Fruit fly (Drosophila melanogaster) whole organism, embryonic: ENCODE results near the gene wb.
A peak's percentile ranks its signal among the peaks of the same experiment; 100 is the strongest.

Experiments
- B-H2 ChIP-seq: fragments of 200-800 bp; sonication (Bioruptor generic); optimal IDR thresholded peaks from 2 replicates; lab custom pipeline; 2018; ENCODE audit warnings: missing biosample characterization, mild to moderate bottlenecking, missing genetic modification characterization
- CG10543 ChIP-seq: fragments of 200-800 bp; sonication (Bioruptor generic); optimal IDR thresholded peaks from 3 replicates; lab custom pipeline; 2017; ENCODE audit warnings: missing biosample characterization, mild to moderate bottlenecking, missing genetic modification characterization, moderate library complexity
- CG10959 ChIP-seq: fragments of 200-800 bp; sonication (Bioruptor generic); IDR thresholded peaks from 2 replicates; pipeline ENCODE4 v1.3.6; 2022; ENCODE audit warnings: missing biosample characterization, missing genetic modification characterization
- CG11085 ChIP-seq: fragments of 200-800 bp; sonication (Bioruptor generic); IDR thresholded peaks from 2 replicates; pipeline ENCODE4 v1.3.6; 2022; ENCODE audit warnings: missing biosample characterization, missing genetic modification characterization
- CG14667 ChIP-seq: fragments of 200-800 bp; sonication (Bioruptor generic); IDR thresholded peaks from 2 replicates; pipeline ENCODE4 v1.3.6; 2022; ENCODE audit warnings: missing biosample characterization, missing genetic modification characterization
- CG15073 ChIP-seq: fragments of 200-800 bp; sonication (Bioruptor generic); optimal IDR thresholded peaks from 2 replicates; lab custom pipeline; 2016; ENCODE audit warnings: missing biosample characterization, missing genetic modification characterization
- CG1602 ChIP-seq: fragments of 200-800 bp; sonication (Bioruptor generic); optimal IDR thresholded peaks from 3 replicates; lab custom pipeline; 2016; ENCODE audit warnings: missing biosample characterization, missing genetic modification characterization
- CG1647 ChIP-seq: fragments of 200-800 bp; sonication (Bioruptor generic); optimal IDR thresholded peaks from 3 replicates; lab custom pipeline; 2016; ENCODE audit warnings: missing biosample characterization, missing genetic modification characterization
- CG17328 ChIP-seq: fragments of 200-800 bp; sonication (Bioruptor generic); IDR thresholded peaks from 2 replicates; pipeline ENCODE4 v1.3.6; 2022; ENCODE audit warnings: missing biosample characterization, missing genetic modification characterization
- CG17361 ChIP-seq: fragments of 200-800 bp; sonication (Bioruptor generic); IDR thresholded peaks from 3 replicates; pipeline ENCODE4 v1.3.6; 2022; ENCODE audit warnings: missing biosample characterization, missing genetic modification characterization
- CG2199 ChIP-seq: fragments of 200-800 bp; sonication (Bioruptor generic); IDR thresholded peaks from 3 replicates; pipeline ENCODE4 v1.3.6; 2022; ENCODE audit warnings: missing biosample characterization, missing genetic modification characterization
- CG2889 ChIP-seq: fragments of 200-800 bp; sonication (Bioruptor generic); IDR thresholded peaks from 3 replicates; pipeline ENCODE4 v1.3.6; 2022; ENCODE audit warnings: missing biosample characterization, missing genetic modification characterization
- CG4282 ChIP-seq: fragments of 200-800 bp; sonication (Bioruptor generic); optimal IDR thresholded peaks from 2 replicates; lab custom pipeline; 2016; ENCODE audit warnings: missing biosample characterization, missing genetic modification characterization
- CG5180 ChIP-seq: fragments of 200-800 bp; sonication (Bioruptor generic); optimal IDR thresholded peaks from 3 replicates; lab custom pipeline; 2017; ENCODE audit warnings: missing biosample characterization, missing genetic modification characterization, mild to moderate bottlenecking, moderate library complexity, missing genetic modification reagents
- CG7839 ChIP-seq: fragments of 200-800 bp; sonication (Bioruptor generic); optimal IDR thresholded peaks from 3 replicates; lab custom pipeline; 2018; ENCODE audit warnings: missing biosample characterization, mild to moderate bottlenecking, missing genetic modification characterization, moderate library complexity
- CG7963 ChIP-seq: fragments of 200-800 bp; sonication (Bioruptor generic); IDR thresholded peaks from 3 replicates; pipeline ENCODE4 v1.3.6; 2022; ENCODE audit warnings: missing biosample characterization, missing genetic modification characterization; ENCODE audit not compliant: partially characterized antibody
- CG7987 ChIP-seq: fragments of 200-800 bp; sonication (Bioruptor generic); optimal IDR thresholded peaks from 2 replicates; lab custom pipeline; 2018; ENCODE audit warnings: missing biosample characterization, mild to moderate bottlenecking, missing genetic modification characterization, moderate library complexity
- CG9932 ChIP-seq: fragments of 200-800 bp; sonication (Bioruptor generic); IDR thresholded peaks from 2 replicates; pipeline ENCODE4 v1.3.6; 2022; ENCODE audit warnings: missing biosample characterization, missing genetic modification characterization
- CTCF ChIP-seq: fragments of 200-800 bp; sonication (Bioruptor generic); optimal IDR thresholded peaks from 2 replicates; lab custom pipeline; 2017; ENCODE audit warnings: missing biosample characterization, mild to moderate bottlenecking, missing genetic modification characterization, moderate library complexity
- D19B ChIP-seq: fragments of 200-800 bp; sonication (Bioruptor generic); optimal IDR thresholded peaks from 2 replicates; lab custom pipeline; 2017; ENCODE audit warnings: missing biosample characterization, mild to moderate bottlenecking, missing genetic modification characterization
- Drgx ChIP-seq: fragments of 200-800 bp; sonication (Bioruptor generic); IDR thresholded peaks from 2 replicates; pipeline ENCODE4 v1.3.6; 2022; ENCODE audit warnings: missing biosample characterization, missing genetic modification characterization
- Elba2 ChIP-seq: fragments of 200-800 bp; sonication (Bioruptor generic); optimal IDR thresholded peaks from 3 replicates; lab custom pipeline; 2016; ENCODE audit warnings: missing biosample characterization, missing genetic modification characterization
- H2.0 ChIP-seq: fragments of 200-800 bp; sonication (Bioruptor generic); IDR thresholded peaks from 2 replicates; pipeline ENCODE4 v1.3.6; 2022; ENCODE audit warnings: missing biosample characterization, missing genetic modification characterization
- Hr51 ChIP-seq, 2 experiments: fragments of 200-800 bp; sonication (Bioruptor generic); optimal IDR thresholded peaks; 2 replicates in 1 of 2; 3 replicates in 1 of 2; lab custom pipeline; 2016 to 2018; ENCODE audit warnings: missing biosample characterization in 2 of 2, missing genetic modification characterization in 2 of 2, mild to moderate bottlenecking in 1 of 2, moderate library complexity in 1 of 2
- Med ChIP-seq: fragments of 200-800 bp; sonication (Bioruptor generic); peaks from one replicate; lab custom pipeline; 2016; ENCODE audit warnings: missing biosample characterization, missing genetic modification characterization, mild to moderate bottlenecking, inconsistent platforms, moderate library complexity
- Neu2 ChIP-seq: fragments of 200-800 bp; sonication (Bioruptor generic); optimal IDR thresholded peaks from 3 replicates; lab custom pipeline; 2016; ENCODE audit warnings: missing biosample characterization, missing genetic modification characterization, borderline replicate concordance
- Nf-YA ChIP-seq: fragments of 200-800 bp; sonication (Bioruptor generic); IDR thresholded peaks from 2 replicates; pipeline ENCODE4 v1.3.6; 2022; ENCODE audit warnings: missing biosample characterization, missing genetic modification characterization
- Six4 ChIP-seq: fragments of 200-800 bp; sonication (Bioruptor generic); optimal IDR thresholded peaks from 2 replicates; lab custom pipeline; 2016; ENCODE audit warnings: missing biosample characterization, missing genetic modification characterization
- Taf1 ChIP-seq: fragments of 200-800 bp; sonication (Bioruptor generic); IDR thresholded peaks from 2 replicates; pipeline ENCODE4 v1.3.6; 2022; ENCODE audit warnings: missing biosample characterization, missing genetic modification characterization
- Tbp ChIP-seq: fragments of >200 bp; optimal IDR thresholded peaks from 2 replicates; lab custom pipeline; 2018; ENCODE audit warnings: missing biosample characterization, missing genetic modification characterization
- YL-1 ChIP-seq: fragments of 200-800 bp; sonication (Bioruptor generic); optimal IDR thresholded peaks from 3 replicates; lab custom pipeline; 2017; ENCODE audit warnings: missing biosample characterization, mild to moderate bottlenecking, missing genetic modification characterization
- ab ChIP-seq: fragments of 200-800 bp; sonication (Bioruptor generic); optimal IDR thresholded peaks from 2 replicates; lab custom pipeline; 2016; ENCODE audit warnings: missing biosample characterization, missing genetic modification characterization
- abd-A ChIP-seq: fragments of 200-800 bp; sonication (Bioruptor generic); optimal IDR thresholded peaks from 3 replicates; lab custom pipeline; 2019; ENCODE audit warnings: missing biosample characterization, mild to moderate bottlenecking, missing genetic modification characterization, moderate library complexity
- ac ChIP-seq: fragments of 200-800 bp; sonication (Bioruptor generic); optimal IDR thresholded peaks from 3 replicates; lab custom pipeline; 2017; ENCODE audit warnings: missing biosample characterization, mild to moderate bottlenecking, missing genetic modification characterization
- ci ChIP-seq: fragments of 200-800 bp; sonication (Bioruptor generic); IDR thresholded peaks from 3 replicates; pipeline ENCODE4 v1.3.6; 2022; ENCODE audit warnings: missing biosample characterization, missing genetic modification characterization
- dati ChIP-seq: fragments of 200-800 bp; sonication (Bioruptor generic); IDR thresholded peaks from 2 replicates; pipeline ENCODE4 v1.3.6; 2022; ENCODE audit warnings: missing biosample characterization, missing genetic modification characterization
- ftz-f1 ChIP-seq: fragments of 200-800 bp; sonication (Bioruptor generic); optimal IDR thresholded peaks from 2 replicates; lab custom pipeline; 2016; ENCODE audit warnings: missing biosample characterization, missing genetic modification characterization
- ham ChIP-seq: fragments of 200-800 bp; sonication (Bioruptor generic); IDR thresholded peaks from 2 replicates; pipeline ENCODE4 v1.3.6; 2022; ENCODE audit warnings: missing biosample characterization, missing genetic modification characterization
- hth ChIP-seq: fragments of >200 bp; optimal IDR thresholded peaks from 2 replicates; lab custom pipeline; 2017; ENCODE audit warnings: inconsistent platforms
- kni ChIP-seq: fragments of 200-800 bp; sonication (Bioruptor generic); optimal IDR thresholded peaks from 3 replicates; lab custom pipeline; 2017; ENCODE audit warnings: mild to moderate bottlenecking, missing biosample characterization, missing genetic modification reagents, missing genetic modification characterization
- lov ChIP-seq, 2 experiments: fragments of 200-800 bp in 1 of 2; fragments of >200 bp in 1 of 2; sonication (Bioruptor generic) in 1 of 2; IDR thresholded peaks in 1 of 2; optimal IDR thresholded peaks in 1 of 2; 2 replicates in 1 of 2; 3 replicates in 1 of 2; pipeline versions ENCODE4 v1.3.6 to Lab custom; 2017 to 2022; ENCODE audit warnings: missing biosample characterization in 1 of 2, missing genetic modification characterization in 1 of 2
- nau ChIP-seq: fragments of 200-800 bp; sonication (Bioruptor generic); optimal IDR thresholded peaks from 3 replicates; lab custom pipeline; 2017; ENCODE audit warnings: missing biosample characterization, mild to moderate bottlenecking, missing genetic modification characterization, missing genetic modification reagents
- peb ChIP-seq: fragments of 200-800 bp; sonication (Bioruptor generic); IDR thresholded peaks from 2 replicates; pipeline ENCODE4 v1.3.6; 2022; ENCODE audit warnings: missing biosample characterization, missing genetic modification characterization
- run ChIP-seq: fragments of 200-800 bp; sonication (Bioruptor generic); optimal IDR thresholded peaks from 3 replicates; lab custom pipeline; 2018; ENCODE audit warnings: missing biosample characterization, mild to moderate bottlenecking, missing genetic modification characterization
- schlank ChIP-seq: fragments of 200-800 bp; sonication (Bioruptor generic); optimal IDR thresholded peaks from 2 replicates; lab custom pipeline; 2018; ENCODE audit warnings: missing biosample characterization, mild to moderate bottlenecking, missing genetic modification characterization
- slp2 ChIP-seq: fragments of 200-800 bp; sonication (Bioruptor generic); optimal IDR thresholded peaks from 2 replicates; lab custom pipeline; 2016; ENCODE audit warnings: missing biosample characterization, missing genetic modification characterization
- tap ChIP-seq: fragments of 200-800 bp; optimal IDR thresholded peaks from 3 replicates; lab custom pipeline; 2019; ENCODE audit warnings: missing biosample characterization, mild to moderate bottlenecking, missing genetic modification characterization, moderate library complexity
- ttk ChIP-seq: fragments of 200-800 bp; sonication (Bioruptor generic); IDR thresholded peaks from 2 replicates; pipeline ENCODE4 v2.1.2; 2022; ENCODE audit warnings: missing biosample characterization, missing genetic modification characterization
- vfl ChIP-seq: fragments of 200-800 bp; sonication (Bioruptor generic); optimal IDR thresholded peaks from 2 replicates; lab custom pipeline; 2016; ENCODE audit warnings: missing biosample characterization, missing genetic modification characterization
- vvl ChIP-seq: fragments of 200-800 bp; sonication (Bioruptor generic); IDR thresholded peaks from 2 replicates; pipeline ENCODE4 v1.3.6; 2022; ENCODE audit warnings: missing biosample characterization, missing genetic modification characterization

wb gene

DNA sequence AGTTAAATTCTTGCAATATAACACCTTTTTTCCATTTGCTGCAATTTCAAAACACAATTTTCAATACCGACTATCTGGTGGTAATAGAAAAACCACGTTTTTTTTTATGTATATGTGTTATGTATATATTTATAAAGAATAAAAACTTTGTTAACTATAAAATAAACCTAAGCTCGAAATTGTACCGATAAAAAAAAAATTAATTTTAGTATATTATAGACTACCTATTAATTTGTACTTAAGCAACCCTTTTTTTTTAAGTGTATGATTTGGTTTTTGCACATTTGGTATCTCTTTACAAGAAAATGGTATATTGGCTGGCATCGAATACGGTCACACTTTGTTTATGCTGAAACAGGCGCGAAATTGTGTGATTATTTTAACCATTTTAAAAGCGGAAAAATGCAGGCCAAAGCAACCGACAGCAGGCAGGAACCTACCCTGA is 98.9 kb downstream of the wb start, which contains the start of gene spel1 (continued):
- no peak for TF ChIP-seq Neu2 (GFP tag; lab: Kevin White, UChicago)
- TF ChIP-seq Tbp (GFP tag; lab: Kevin White, UChicago), result no peak
- TF ChIP-seq ttk, result peak; percentile 82
- peak; percentile 70 for TF ChIP-seq CG14667 (GFP tag; lab: Robert Waterston, UW)
- peak; percentile 21 for TF ChIP-seq CG1647
- TF ChIP-seq YL-1 (GFP tag; lab: Kevin White, UChicago), result peak; percentile 31
- no peak for TF ChIP-seq CG7963 (GFP tag; lab: Robert Waterston, UW)
- no peak for TF ChIP-seq CG4282 (GFP tag; lab: Kevin White, UChicago)
- TF ChIP-seq Hr51 (GFP tag; optimal IDR thresholded peaks at IDR 0.05; lab: Kevin White, UChicago), result peak; percentile 31 to 89
- TF ChIP-seq CG1602 (GFP tag; lab: Kevin White, UChicago), result peak; percentile 66
- no peak for TF ChIP-seq ftz-f1 (GFP tag; lab: Kevin White, UChicago)
- no peak for TF ChIP-seq ab (GFP tag; lab: Kevin White, UChicago)
- TF ChIP-seq H2.0 (GFP tag; lab: Robert Waterston, UW), result peak; percentile 75
- TF ChIP-seq CG17328 (GFP tag; lab: Robert Waterston, UW), result peak; percentile 83
- TF ChIP-seq D19B (GFP tag; lab: Kevin White, UChicago), result peak; percentile 38

DNA sequence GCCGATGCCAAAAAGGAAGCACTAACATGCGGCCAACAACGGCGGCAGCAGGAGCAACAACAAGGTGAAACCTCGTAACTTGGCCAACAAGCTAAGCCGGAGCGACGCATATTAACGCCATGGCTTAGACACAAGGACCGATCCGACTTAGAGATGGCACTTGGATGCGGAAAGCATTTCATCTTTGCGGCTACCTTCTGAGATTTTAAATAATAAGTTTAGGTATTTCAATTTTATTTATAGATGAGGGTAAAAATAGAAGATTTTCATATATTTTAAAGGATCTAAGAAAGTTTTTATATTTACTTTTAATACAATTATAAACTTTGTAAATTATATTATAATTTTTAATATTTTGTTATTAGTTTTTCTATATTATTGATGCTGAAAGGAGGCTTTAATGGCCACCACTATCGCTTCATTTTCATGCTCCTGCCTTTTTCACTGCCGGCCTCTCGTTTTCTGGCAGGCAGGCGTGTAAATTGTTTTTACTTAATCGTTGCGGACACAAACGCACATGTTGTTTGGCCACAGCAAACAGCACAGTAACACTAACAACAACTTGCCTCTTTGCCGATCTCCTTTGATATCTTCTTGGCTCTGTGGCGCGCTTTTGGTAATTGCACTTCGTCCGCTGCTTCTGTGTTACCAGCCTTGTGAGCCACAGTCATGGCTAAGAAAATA is 103.9 kb downstream of the wb start:
- TF ChIP-seq Med (peak; percentile 58), CG17361 (GFP tag; lab: Robert Waterston, UW) (no peak), slp2 (GFP tag; lab: Kevin White, UChicago) (peak; percentile 29), Nf-YA (GFP tag; lab: Robert Waterston, UW) (no peak), CG2199 (peak; percentile 60; the same call in 2 of the 3 replicates), abd-A (no peak), ci (GFP tag; lab: Robert Waterston, UW) (no peak), lov (optimal IDR thresholded peaks at IDR 0.05; lab: Kevin White, UChicago) (no peak), lov (GFP tag; IDR thresholded peaks at IDR 0.05; lab: Robert Waterston, UW) (no peak), CG10959 (GFP tag; lab: Robert Waterston, UW) (no peak), ham (GFP tag; lab: Robert Waterston, UW) (no peak), vvl (GFP tag; lab: Robert Waterston, UW) (no peak), ac (GFP tag; lab: Kevin White, UChicago) (no peak), vfl (GFP tag; lab: Kevin White, UChicago) (no peak), B-H2 (GFP tag; lab: Kevin White, UChicago) (no peak), CG7839 (tag; lab: Kevin White, UChicago) (no peak), CTCF (GFP tag; lab: Kevin White, UChicago) (no peak), CG15073 (GFP tag; lab: Kevin White, UChicago) (peak; percentile 4), Drgx (GFP tag; lab: Robert Waterston, UW) (peak; percentile 72)
- TF ChIP-seq, all 482 proteins: peak for 5

DNA sequence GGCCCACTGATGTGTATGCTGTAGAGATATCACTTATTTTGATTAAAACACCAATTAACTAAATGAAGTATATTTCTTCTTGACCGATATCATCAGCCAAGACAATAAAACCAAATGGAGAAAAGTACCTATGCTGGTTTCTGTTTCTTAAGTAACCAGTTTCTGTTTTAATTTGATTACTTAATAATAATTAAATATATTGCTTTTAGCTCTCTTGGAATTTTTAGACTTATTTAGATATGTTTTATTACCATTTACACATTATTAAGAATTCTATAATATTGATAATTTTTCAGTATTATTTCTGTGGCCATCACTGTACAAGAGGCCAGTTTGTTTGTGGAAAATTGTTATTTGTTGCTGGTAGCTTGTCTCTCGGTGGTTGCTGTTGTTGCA is 104.4 kb downstream of the wb start:
- no peak for TF ChIP-seq CG2889 (GFP tag; lab: Robert Waterston, UW)
- TF ChIP-seq Six4, result peak; percentile 22
- TF ChIP-seq schlank (tag; lab: Kevin White, UChicago), result no peak
- TF ChIP-seq dati (GFP tag; lab: Robert Waterston, UW), result no peak
- no peak for TF ChIP-seq Elba2 (GFP tag; lab: Kevin White, UChicago)
- TF ChIP-seq CG10543 (GFP tag; lab: Kevin White, UChicago), result no peak
- no peak for TF ChIP-seq run
- no peak for TF ChIP-seq Taf1
- peak; percentile 40 for TF ChIP-seq CG5180 (GFP tag; lab: Kevin White, UChicago)
- no peak for TF ChIP-seq peb (GFP tag; lab: Robert Waterston, UW)
- TF ChIP-seq nau (GFP tag; lab: Kevin White, UChicago), result peak; percentile 44
- no peak for TF ChIP-seq kni
- no peak for TF ChIP-seq CG11085 (GFP tag; lab: Robert Waterston, UW)
- TF ChIP-seq CG7987, result no peak
- no peak for TF ChIP-seq hth
- TF ChIP-seq CG9932 (GFP tag; lab: Robert Waterston, UW), result no peak
- peak; percentile 33 for TF ChIP-seq tap (tag; lab: Kevin White, UChicago)
